Worm (Caenorhabditis elegans): ENCODE data around the gene Y48G9A.7.

DNA sequence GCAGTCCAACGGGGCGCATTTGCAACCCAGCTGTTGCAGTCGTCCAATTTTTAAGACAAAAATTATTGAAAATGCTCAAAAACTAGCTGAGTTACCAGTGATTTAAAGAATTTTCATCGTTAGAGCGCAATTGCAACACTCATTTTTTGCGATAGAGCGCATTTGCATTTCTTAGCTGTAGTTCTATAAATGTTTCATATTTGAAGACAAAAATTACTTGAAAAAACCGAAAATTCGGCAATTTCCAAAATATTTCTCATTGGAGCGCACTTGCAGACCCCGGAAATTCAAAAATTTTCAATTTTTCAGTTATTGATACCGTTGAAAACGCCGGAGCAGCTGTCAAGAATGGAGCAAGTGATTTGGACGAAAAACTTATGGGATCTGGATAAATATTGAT is 1.7 kb downstream of the Y48G9A.7 start:
- TF ChIP-seq hlh-30 (tag; optimal IDR thresholded peaks at IDR 0.05; ENCODE audit: insufficient read depth) (no peak), aly-2 (tag; optimal IDR thresholded peaks at IDR 0.05) (no peak), lin-15B (tag; optimal IDR thresholded peaks at IDR 0.05) (no peak), F37D6.2 (tag; optimal IDR thresholded peaks at IDR 0.05) (no peak), ama-1 (optimal IDR thresholded peaks at IDR 0.05) (no peak), lsy-2 (tag; optimal IDR thresholded peaks at IDR 0.05) (no peak), ceh-28 (tag; optimal IDR thresholded peaks at IDR 0.05) (no peak), mxl-2 (GFP tag; conservative IDR thresholded peaks at IDR 0.05) (no peak), nhr-237 (tag; optimal IDR thresholded peaks at IDR 0.05) (no peak), lir-3 (tag; optimal IDR thresholded peaks at IDR 0.05) (no peak), dve-1 (tag; optimal IDR thresholded peaks at IDR 0.05; ENCODE audit: insufficient read depth) (no peak)

All from whole organism, L4 larva.